Worm (Caenorhabditis elegans) whole organism, late embryonic: ENCODE results near the gene T24A6.16.

Source experiments
- F13H6.1 ChIP-seq: sonication (generic microtip); optimal IDR thresholded peaks from 2 replicates; lab custom pipeline; 2016; ENCODE audit warnings: missing genetic modification characterization, missing compliant biosample characterization
- K02D7.2 ChIP-seq: sonication (generic microtip); optimal IDR thresholded peaks from 2 replicates; lab custom pipeline; 2017; ENCODE audit warnings: mild to moderate bottlenecking, missing genetic modification characterization, missing compliant biosample characterization
- ceh-24 ChIP-seq: sonication (generic microtip); optimal IDR thresholded peaks from 2 replicates; lab custom pipeline; 2016; ENCODE audit warnings: mild to moderate bottlenecking, missing genetic modification characterization, missing compliant biosample characterization
- ceh-30 ChIP-seq: fragments of 150-350 bp; optimal IDR thresholded peaks from 2 replicates; lab custom pipeline; 2014; ENCODE audit warnings: missing biosample characterization, missing genetic modification characterization
- elt-2 ChIP-seq: sonication (generic microtip); optimal IDR thresholded peaks from 2 replicates; lab custom pipeline; 2016; ENCODE audit warnings: missing genetic modification reagents, missing genetic modification characterization, missing compliant biosample characterization
- eyg-1 ChIP-seq: sonication (generic microtip); optimal IDR thresholded peaks from 2 replicates; lab custom pipeline; 2016; ENCODE audit warnings: missing genotype, missing genetic modification characterization, missing compliant biosample characterization
- odd-2 ChIP-seq: sonication (generic microtip); optimal IDR thresholded peaks from 2 replicates; lab custom pipeline; 2017; ENCODE audit warnings: antibody characterized with exemption, mild to moderate bottlenecking, missing genetic modification characterization, missing compliant biosample characterization
- pag-3 ChIP-seq: sonication (generic microtip); optimal IDR thresholded peaks from 2 replicates; lab custom pipeline; 2016; ENCODE audit warnings: missing compliant biosample characterization, missing genetic modification characterization, borderline replicate concordance

- TF ChIP-seq eyg-1 (tag; lab: Kevin White, UChicago) (no peak), F13H6.1 (tag; lab: Kevin White, UChicago) (no peak), odd-2 (tag; lab: Kevin White, UChicago) (no peak), pag-3 (tag; lab: Kevin White, UChicago) (no peak), ceh-30 (tag; lab: Kevin White, UChicago) (no peak), ceh-24 (no peak), K02D7.2 (tag; lab: Kevin White, UChicago) (no peak), elt-2 (no peak)
These were observed 16.1 kb upstream of the T24A6.16 start, which contains the start of gene pygl-1 for ce11 chrV:3578813-3579212.
